Worm (Caenorhabditis elegans): ENCODE data around the gene F49F1.12.
A peak's percentile ranks its signal among the peaks of the same experiment; 100 is the strongest.

F49F1.12 gene

ce11 chrIV:4154641-4155040 lies 11.8 kb upstream of the F49F1.12 start, which contains the start of gene K08D10.14:
TSS of gene K08D10.14 (plus strand) at chrIV:4154941.
- peak; percentile 51 for TF ChIP-seq elt-2 (tag; optimal IDR thresholded peaks at IDR 0.05)
- no peak for TF ChIP-seq nhr-25 (tag; optimal IDR thresholded peaks at IDR 0.05)

ce11 chrIV:4152143-4152542 lies 9.3 kb upstream of the F49F1.12 start, which contains the start of the genes K08D10.10 and R07C12.1:
TSS of gene K08D10.10 (plus strand) at chrIV:4152235.
TSS of gene R07C12.1 (plus strand) at chrIV:4152456.
- TF ChIP-seq jun-1 (tag; optimal IDR thresholded peaks at IDR 0.05): peak; percentile 10
- TF ChIP-seq nhr-77 (tag; optimal IDR thresholded peaks at IDR 0.05): no peak
- peak; percentile 74 for TF ChIP-seq elt-2 (tag; optimal IDR thresholded peaks at IDR 0.05)

DNA sequence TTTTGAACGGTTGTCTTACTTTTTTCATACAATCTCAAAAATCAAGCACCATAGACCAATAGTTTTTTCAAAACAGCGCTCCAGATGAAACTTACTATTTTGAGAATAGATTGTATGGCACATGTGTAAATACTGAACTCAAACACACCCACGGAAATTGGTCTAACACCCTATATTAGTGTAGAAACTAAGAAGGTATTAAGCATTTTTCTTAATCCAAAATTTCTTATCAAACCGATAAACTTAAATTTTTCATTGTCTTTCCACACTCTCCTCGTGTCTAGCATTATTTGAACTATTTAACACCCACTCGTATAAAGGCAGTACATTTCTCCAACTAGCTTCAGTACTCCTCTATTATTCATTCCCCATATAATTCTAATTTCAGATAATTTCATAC lies 7.3 kb upstream of the F49F1.12 start:
- no peak for TF ChIP-seq nhr-12 (tag; optimal IDR thresholded peaks at IDR 0.05)
- no peak for TF ChIP-seq fkh-2 (tag; optimal IDR thresholded peaks at IDR 0.05)
- TF ChIP-seq ama-1 (optimal IDR thresholded peaks at IDR 0.05): no peak
- no peak for TF ChIP-seq ZK546.5 (tag; optimal IDR thresholded peaks at IDR 0.05)
- peak; percentile 51 for TF ChIP-seq elt-2 (tag; optimal IDR thresholded peaks at IDR 0.05)
- no peak for TF ChIP-seq ceh-28 (tag; optimal IDR thresholded peaks at IDR 0.05)
- TF ChIP-seq ztf-11 (tag; optimal IDR thresholded peaks at IDR 0.05): no peak
- no peak for TF ChIP-seq tbx-2 (tag; optimal IDR thresholded peaks at IDR 0.05)
- no peak for TF ChIP-seq nhr-77 (tag; optimal IDR thresholded peaks at IDR 0.05)

DNA sequence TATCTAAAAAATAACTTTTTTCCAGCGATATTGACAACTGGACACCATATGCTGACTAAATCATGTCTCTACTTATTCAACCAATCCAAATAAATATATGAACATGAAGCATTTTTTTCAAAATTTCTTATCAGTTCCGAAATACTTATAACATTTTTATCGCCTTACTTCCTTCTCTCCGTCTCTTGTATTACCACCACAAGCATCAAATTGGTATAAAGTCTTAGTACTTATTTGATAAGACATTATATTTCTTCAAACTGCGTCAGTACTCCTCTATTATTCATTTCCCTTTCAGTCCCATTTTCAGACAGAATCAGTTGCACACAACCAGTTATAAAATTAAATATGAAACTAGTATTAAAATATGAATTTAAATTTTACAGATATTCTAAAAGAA lies 5.0 kb upstream of the F49F1.12 start:
- no peak for TF ChIP-seq nhr-76 (tag; optimal IDR thresholded peaks at IDR 0.05)
- TF ChIP-seq mdl-1 (tag; optimal IDR thresholded peaks at IDR 0.05): no peak
- no peak for TF ChIP-seq ZK546.5 (tag; optimal IDR thresholded peaks at IDR 0.05)
- peak; percentile 93 for TF ChIP-seq elt-2 (tag; optimal IDR thresholded peaks at IDR 0.05)
- TF ChIP-seq jun-1 (tag; optimal IDR thresholded peaks at IDR 0.05): peak; percentile 53
- TF ChIP-seq nhr-11 (tag; optimal IDR thresholded peaks at IDR 0.05): no peak
- peak; percentile 42 for TF ChIP-seq pha-4 (tag; optimal IDR thresholded peaks at IDR 0.05)
- TF ChIP-seq pqm-1 (tag; optimal IDR thresholded peaks at IDR 0.05): peak; percentile 83

DNA sequence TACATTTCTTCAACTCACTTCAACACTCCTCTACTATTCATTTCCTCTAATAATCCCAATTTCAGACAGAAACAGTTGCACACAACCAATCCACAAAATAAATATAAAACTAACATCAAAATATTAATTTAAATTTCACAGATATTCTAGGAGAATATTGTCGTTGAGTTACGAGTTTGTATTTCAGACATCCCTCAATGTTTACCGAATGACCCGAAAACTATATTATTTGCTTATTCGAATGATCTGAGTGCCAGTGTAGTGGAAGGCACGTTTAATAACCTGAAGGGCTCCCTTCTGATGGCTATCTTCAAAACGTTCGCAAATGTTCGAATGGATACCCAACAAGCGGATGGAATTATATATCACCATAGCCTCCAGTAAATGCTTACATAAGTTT lies 1.9 kb upstream of the F49F1.12 start, which contains the start of gene R07C12.3:
Gene R07C12.3 (plus strand): TSS at position 301 of the 400 bp plus-strand sequence.
- TF ChIP-seq nhr-25 (tag; optimal IDR thresholded peaks at IDR 0.05): no peak
- TF ChIP-seq nfya-1 (tag; optimal IDR thresholded peaks at IDR 0.05; ENCODE audit: insufficient read depth): no peak
- no peak for TF ChIP-seq fkh-10 (GFP tag; optimal IDR thresholded peaks at IDR 0.05)
- no peak for TF ChIP-seq mdl-1 (tag; optimal IDR thresholded peaks at IDR 0.05)
- no peak for TF ChIP-seq egl-27 (tag; optimal IDR thresholded peaks at IDR 0.05)
- TF ChIP-seq nhr-12 (tag; optimal IDR thresholded peaks at IDR 0.05): no peak
- TF ChIP-seq nhr-67 (tag; optimal IDR thresholded peaks at IDR 0.05): no peak
- no peak for TF ChIP-seq R02D3.7 (tag; optimal IDR thresholded peaks at IDR 0.05)
- no peak for TF ChIP-seq nhr-28 (tag; optimal IDR thresholded peaks at IDR 0.05)
- TF ChIP-seq snpc-4 (tag; optimal IDR thresholded peaks at IDR 0.05): no peak
- no peak for TF ChIP-seq hmg-11 (tag; optimal IDR thresholded peaks at IDR 0.05)
- no peak for TF ChIP-seq ztf-4 (tag; optimal IDR thresholded peaks at IDR 0.05)
- no peak for TF ChIP-seq egl-5 (tag; optimal IDR thresholded peaks at IDR 0.05)

ce11 chrIV:4141311-4141710 lies 1.6 kb downstream of the F49F1.12 start, which contains the start of gene F49F1.11:
TSS of gene F49F1.11 (minus strand) at chrIV:4141411.
- TF ChIP-seq nhr-28 (tag; optimal IDR thresholded peaks at IDR 0.05) (no peak), nhr-11 (tag; optimal IDR thresholded peaks at IDR 0.05) (no peak), unc-39 (tag; optimal IDR thresholded peaks at IDR 0.05) (no peak)

DNA sequence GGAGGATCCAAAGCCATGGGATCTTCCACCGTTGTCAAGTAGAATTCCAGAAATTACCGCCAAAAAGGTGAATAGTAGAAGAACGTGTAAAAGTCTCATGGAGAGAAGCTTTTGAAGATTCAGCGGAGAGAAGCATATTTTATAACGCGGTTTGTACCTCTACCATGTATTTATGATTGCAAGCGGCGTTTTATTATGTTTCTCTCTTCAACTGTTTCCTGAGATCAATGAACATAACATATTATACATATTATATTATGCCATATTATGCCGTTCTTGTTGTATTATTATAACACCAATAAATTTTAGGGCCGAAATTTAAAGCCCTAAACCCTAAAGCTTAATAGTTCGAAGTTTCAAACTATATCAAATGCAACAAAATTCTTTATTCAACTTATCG lies 2.6 kb downstream of the F49F1.12 start, which contains the start of gene F49F1.18:
Gene F49F1.18 (minus strand): TSS at position 101 of the 400 bp plus-strand sequence.
- TF ChIP-seq fkh-2 (tag; optimal IDR thresholded peaks at IDR 0.05) (no peak), mdl-1 (tag; optimal IDR thresholded peaks at IDR 0.05) (no peak), ama-1 (optimal IDR thresholded peaks at IDR 0.05) (no peak), lin-15B (tag; optimal IDR thresholded peaks at IDR 0.05) (no peak), nhr-25 (tag; optimal IDR thresholded peaks at IDR 0.05) (no peak)

DNA sequence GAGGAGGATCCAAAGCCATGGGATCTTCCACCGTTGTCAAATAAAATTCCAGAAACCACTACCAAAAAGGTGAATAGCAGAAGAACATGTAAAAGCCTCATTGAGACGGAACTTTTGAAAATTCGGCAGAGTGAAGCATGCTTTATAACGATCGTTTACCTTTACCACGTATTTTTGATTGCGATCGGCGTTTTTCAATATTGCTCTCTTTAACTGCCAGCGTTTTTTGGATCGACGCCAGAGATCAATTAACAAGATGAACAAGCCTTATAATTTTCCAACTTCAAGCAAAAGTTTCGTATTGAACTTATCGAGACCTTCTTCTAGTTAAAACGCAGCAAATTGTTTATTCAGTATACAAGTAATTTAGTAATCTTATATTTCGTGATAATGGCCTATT lies 3.9 kb downstream of the F49F1.12 start, which contains the start of gene F49F1.10:
Gene F49F1.10 (minus strand): TSS at position 101 of the 400 bp plus-strand sequence.
- no peak for TF ChIP-seq ama-1 (optimal IDR thresholded peaks at IDR 0.05)
- TF ChIP-seq nhr-12 (tag; optimal IDR thresholded peaks at IDR 0.05): no peak
- TF ChIP-seq sea-2 (GFP tag; optimal IDR thresholded peaks at IDR 0.05): no peak
- no peak for TF ChIP-seq nhr-67 (tag; optimal IDR thresholded peaks at IDR 0.05)

Data from whole organism, L3 larva.